Fruit fly (Drosophila melanogaster): ENCODE data around the gene REPTOR.
A peak's percentile ranks its signal among the peaks of the same experiment; 100 is the strongest.

Gene REPTOR

DNA sequence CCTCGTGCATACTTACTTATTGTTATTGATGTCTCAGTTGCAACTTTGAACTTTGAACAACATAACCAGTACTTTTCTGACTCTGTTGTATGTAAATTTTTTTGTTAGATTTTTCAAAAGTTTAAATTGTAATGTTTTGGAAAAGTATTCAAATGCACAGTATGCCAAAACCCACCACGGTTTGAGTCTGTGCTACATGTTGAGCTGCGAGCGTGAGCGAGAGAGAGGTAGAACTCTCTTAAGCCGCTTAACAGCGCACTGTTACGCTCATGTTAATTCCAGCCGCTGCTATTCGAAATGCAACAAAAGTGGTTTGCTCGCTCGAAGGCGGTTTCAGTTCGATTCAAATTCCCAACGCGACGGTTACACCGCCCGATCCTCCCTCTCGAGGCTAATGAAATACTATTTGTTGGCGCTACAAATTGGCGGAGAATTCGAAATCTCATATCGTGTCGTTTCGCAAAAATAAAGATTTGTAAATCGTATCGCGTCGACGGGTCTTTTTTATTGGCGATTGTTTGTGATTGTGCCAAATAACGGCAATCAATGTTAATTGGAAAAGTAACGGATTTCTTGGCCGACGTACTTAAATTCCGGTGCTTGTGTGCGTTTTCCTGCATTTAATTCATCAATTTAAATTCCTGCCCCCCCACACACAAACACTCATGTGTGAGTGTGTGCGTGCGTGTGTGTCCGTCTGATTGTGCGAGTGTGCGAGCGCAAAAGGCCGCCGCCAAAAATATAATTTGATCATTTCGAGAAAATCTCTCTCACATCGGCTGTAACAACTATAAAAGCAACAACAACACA, 6.4 kb upstream of the REPTOR start:
- TF ChIP-seq nerfin-1 (tag; optimal IDR thresholded peaks at IDR 0.05) = peak; percentile 33
- TF ChIP-seq CG14050 (GFP tag; IDR thresholded peaks at IDR 0.05) = no peak
- TF ChIP-seq oc (tag; optimal IDR thresholded peaks at IDR 0.05) = peak; percentile 24
- no peak for TF ChIP-seq Gsc (GFP tag; IDR thresholded peaks at IDR 0.05)
- TF ChIP-seq CG10543 (GFP tag; optimal IDR thresholded peaks at IDR 0.05) = peak; percentile 12
- no peak for TF ChIP-seq fd64A (GFP tag; optimal IDR thresholded peaks at IDR 0.05)
- TF ChIP-seq Aef1 (GFP tag; IDR thresholded peaks at IDR 0.05) = no peak
- peak; percentile 97 for TF ChIP-seq Jarid2 (GFP tag; optimal IDR thresholded peaks at IDR 0.05)
- TF ChIP-seq kni (GFP tag; optimal IDR thresholded peaks at IDR 0.05) = peak; percentile 42
- TF ChIP-seq sqz (GFP tag; optimal IDR thresholded peaks at IDR 0.05) = peak; percentile 51
- TF ChIP-seq grau (tag; optimal IDR thresholded peaks at IDR 0.05) = peak; percentile 28
- TF ChIP-seq sug (tag; optimal IDR thresholded peaks at IDR 0.05) = peak; percentile 36
- peak; percentile 73 for TF ChIP-seq sd (tag; optimal IDR thresholded peaks at IDR 0.05)
- TF ChIP-seq Trl (optimal IDR thresholded peaks at IDR 0.05) = peak; percentile 67 to 71
- no peak for TF ChIP-seq Trl (GFP tag; optimal IDR thresholded peaks at IDR 0.05)
- peak; percentile 14 for TF ChIP-seq CG2875 (GFP tag; optimal IDR thresholded peaks at IDR 0.05)
- no peak for TF ChIP-seq Gug (GFP tag; IDR thresholded peaks at IDR 0.05)
- TF ChIP-seq trh (GFP tag; optimal IDR thresholded peaks at IDR 0.05) = no peak
- TF ChIP-seq CG7839 (tag; optimal IDR thresholded peaks at IDR 0.05) = peak; percentile 15
- no peak for TF ChIP-seq Nf-YA (GFP tag; IDR thresholded peaks at IDR 0.05)
- TF ChIP-seq gcm (GFP tag; optimal IDR thresholded peaks at IDR 0.05) = peak; percentile 11
- TF ChIP-seq CG12744 (GFP tag; optimal IDR thresholded peaks at IDR 0.05) = no peak
- TF ChIP-seq MTF-1 (GFP tag; optimal IDR thresholded peaks at IDR 0.05; ENCODE audit: borderline replicate concordance) = peak; percentile 29
- no peak for TF ChIP-seq CG9609 (GFP tag; optimal IDR thresholded peaks at IDR 0.05)
- TF ChIP-seq CG32532 (GFP tag; IDR thresholded peaks at IDR 0.05) = no peak
- TF ChIP-seq Fer1 (GFP tag; optimal IDR thresholded peaks at IDR 0.05) = peak; percentile 35
- TF ChIP-seq CG13296 (GFP tag; optimal IDR thresholded peaks at IDR 0.05) = peak; percentile 22
- no peak for TF ChIP-seq eve (GFP tag; optimal IDR thresholded peaks at IDR 0.05)
- no peak for TF ChIP-seq CG12104 (GFP tag; optimal IDR thresholded peaks at IDR 0.05)
- TF ChIP-seq CG15479 (GFP tag; optimal IDR thresholded peaks at IDR 0.05) = no peak
- peak; percentile 17 for TF ChIP-seq zf30C (GFP tag; optimal IDR thresholded peaks at IDR 0.05)
- peak; percentile 77 for TF ChIP-seq sens (GFP tag)
- no peak for TF ChIP-seq B-H2 (GFP tag; optimal IDR thresholded peaks at IDR 0.05)
- peak; percentile 80 for TF ChIP-seq NC2α (GFP tag; optimal IDR thresholded peaks at IDR 0.05)
- TF ChIP-seq Pdp1 (GFP tag; optimal IDR thresholded peaks at IDR 0.05) = peak in 1 of 2 experiments; percentile 9
- peak; percentile 44 for TF ChIP-seq pita (GFP tag; optimal IDR thresholded peaks at IDR 0.05)
- TF ChIP-seq CG15601 (tag; optimal IDR thresholded peaks at IDR 0.05) = peak; percentile 10
- no peak for TF ChIP-seq CG4282 (GFP tag; optimal IDR thresholded peaks at IDR 0.05)
- TF ChIP-seq CG3726 (GFP tag; IDR thresholded peaks at IDR 0.05) = no peak
- no peak for TF ChIP-seq br (optimal IDR thresholded peaks at IDR 0.05)
- peak; percentile 3 for TF ChIP-seq CG17829 (tag; optimal IDR thresholded peaks at IDR 0.05)
- TF ChIP-seq wek (GFP tag; optimal IDR thresholded peaks at IDR 0.05) = peak; percentile 8
- peak; percentile 26 for TF ChIP-seq Meics (GFP tag; optimal IDR thresholded peaks at IDR 0.05)
- no peak for TF ChIP-seq chinmo (GFP tag; IDR thresholded peaks at IDR 0.05; ENCODE audit: partially characterized antibody)
- TF ChIP-seq nom (GFP tag; optimal IDR thresholded peaks at IDR 0.05) = peak; percentile 55
- no peak for TF ChIP-seq CG6175 (GFP tag; IDR thresholded peaks at IDR 0.05)
- TF ChIP-seq CG3163 (GFP tag; optimal IDR thresholded peaks at IDR 0.05) = peak; percentile 91
- no peak for TF ChIP-seq repo (GFP tag; optimal IDR thresholded peaks at IDR 0.05)
- TF ChIP-seq stwl (tag; optimal IDR thresholded peaks at IDR 0.05) = peak; percentile 40
- no peak for TF ChIP-seq chn (GFP tag; optimal IDR thresholded peaks at IDR 0.05)
